Worm (Caenorhabditis elegans) whole organism, L3 larva: ENCODE data around the gene F54D1.1.

Experiments used
- aly-2 ChIP-seq: fragments of 150-350 bp; optimal IDR thresholded peaks from 2 replicates; lab custom pipeline; 2014; ENCODE audit warnings: missing biosample characterization, missing genetic modification characterization
- jun-1 ChIP-seq: fragments of 150-350 bp; optimal IDR thresholded peaks from 2 replicates; lab custom pipeline; 2014; ENCODE audit warnings: missing biosample characterization, missing genetic modification reagents, missing genetic modification characterization
- lin-39 ChIP-seq: fragments of 150-350 bp; optimal IDR thresholded peaks from 2 replicates; lab custom pipeline; 2018; ENCODE audit warnings: missing biosample characterization, missing genetic modification reagents, missing genetic modification characterization
- nhr-237 ChIP-seq: fragments of 150-350 bp; optimal IDR thresholded peaks from 2 replicates; lab custom pipeline; 2014; ENCODE audit warnings: missing biosample characterization, missing genetic modification characterization
- nhr-25 ChIP-seq: sonication (generic microtip); optimal IDR thresholded peaks from 2 replicates; lab custom pipeline; 2017; ENCODE audit warnings: missing biosample characterization, missing genetic modification characterization
- nhr-76 ChIP-seq: fragments of 150-350 bp; sonication (generic microtip); optimal IDR thresholded peaks from 5 replicates; lab custom pipeline; 2014; ENCODE audit warnings: missing biosample characterization, missing genetic modification characterization
- snpc-4 ChIP-seq: fragments of 150-350 bp; optimal IDR thresholded peaks from 2 replicates; lab custom pipeline; 2014; ENCODE audit warnings: missing biosample characterization, missing genetic modification characterization
- unc-62 ChIP-seq: fragments of 150-350 bp; sonication (generic microtip); optimal IDR thresholded peaks from 4 replicates; lab custom pipeline; 2014; ENCODE audit warnings: missing biosample characterization, missing genetic modification reagents, missing genetic modification characterization
- ztf-11 ChIP-seq: fragments of 150-350 bp; optimal IDR thresholded peaks from 2 replicates; lab custom pipeline; 2014; ENCODE audit warnings: missing biosample characterization, missing genetic modification characterization

DNA sequence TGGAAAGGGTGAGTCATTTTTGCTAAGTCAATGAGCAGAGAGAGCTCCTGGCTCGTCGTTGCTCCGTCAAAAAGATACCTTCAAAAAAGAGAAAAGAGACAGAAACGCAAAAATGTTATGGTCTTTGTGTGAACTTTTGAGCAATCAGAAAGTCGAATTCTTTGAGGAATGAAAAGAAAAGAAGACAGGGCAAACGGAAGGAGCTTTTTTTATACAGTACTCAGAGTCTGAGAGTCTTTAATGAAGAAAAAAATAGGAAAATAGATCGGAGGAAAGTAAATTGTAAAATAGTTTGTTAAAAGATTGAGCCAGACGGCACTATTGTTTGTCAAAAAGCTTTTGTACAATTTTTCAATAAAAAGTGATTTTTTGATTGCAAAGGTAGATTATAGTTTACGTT is 7.8 kb downstream of the F54D1.1 start:
- no peak for TF ChIP-seq jun-1 (tag; lab: Kevin White, UChicago)
- no peak for TF ChIP-seq nhr-237 (tag; lab: Kevin White, UChicago)
- TF ChIP-seq unc-62 (GFP tag; lab: Kevin White, UChicago) = no peak
- TF ChIP-seq ztf-11 (tag; lab: Kevin White, UChicago) = no peak
- no peak for TF ChIP-seq snpc-4 (tag; lab: Kevin White, UChicago)
- no peak for TF ChIP-seq nhr-25 (tag; lab: Kevin White, UChicago)
- TF ChIP-seq aly-2 (tag; lab: Kevin White, UChicago) = no peak
- no peak for TF ChIP-seq nhr-76
- no peak for TF ChIP-seq lin-39
